Fruit fly (Drosophila melanogaster) whole organism, prepupa: ENCODE measurements around the gene CG10137.

Experiments
- CG11902 ChIP-seq: fragments of 200-800 bp; sonication (Bioruptor generic); optimal IDR thresholded peaks from 3 replicates; lab custom pipeline; 2016; ENCODE audit warnings: missing biosample characterization, missing genetic modification characterization
- CG31627 ChIP-seq: fragments of 200-800 bp; sonication (Bioruptor generic); optimal IDR thresholded peaks from 3 replicates; lab custom pipeline; 2016; ENCODE audit warnings: missing biosample characterization, missing genetic modification characterization
- CG6163 ChIP-seq: fragments of 200-800 bp; sonication (Bioruptor generic); IDR thresholded peaks from 3 replicates; pipeline ENCODE4 v1.3.6; 2022; ENCODE audit warnings: missing biosample characterization, missing genetic modification characterization
- CG6808 ChIP-seq: fragments of 200-800 bp; sonication (Bioruptor generic); optimal IDR thresholded peaks from 3 replicates; lab custom pipeline; 2017; ENCODE audit warnings: missing biosample characterization, missing genetic modification characterization, mild to moderate bottlenecking, moderate library complexity, missing genetic modification reagents
- CG6854 ChIP-seq: fragments of 200-800 bp; sonication (Bioruptor generic); optimal IDR thresholded peaks from 2 replicates; lab custom pipeline; 2017; ENCODE audit warnings: missing biosample characterization, mild to moderate bottlenecking, missing genetic modification characterization
- CG8319 ChIP-seq: fragments of 200-800 bp; sonication (Bioruptor generic); optimal IDR thresholded peaks from 3 replicates; lab custom pipeline; 2016; ENCODE audit warnings: missing biosample characterization, missing genetic modification characterization
- Lpt ChIP-seq: fragments of 200-800 bp; sonication (Bioruptor generic); optimal IDR thresholded peaks from 3 replicates; lab custom pipeline; 2016; ENCODE audit warnings: missing biosample characterization, missing genetic modification characterization
- Sox102F ChIP-seq: fragments of 200-800 bp; sonication (Bioruptor generic); optimal IDR thresholded peaks from 2 replicates; lab custom pipeline; 2016; ENCODE audit warnings: missing biosample characterization, mild to moderate bottlenecking, missing genetic modification characterization
- achi ChIP-seq: fragments of 200-800 bp; sonication (Bioruptor generic); optimal IDR thresholded peaks from 3 replicates; lab custom pipeline; 2016; ENCODE audit warnings: missing biosample characterization, missing genetic modification characterization
- cyc ChIP-seq: fragments of 200-800 bp; sonication (Bioruptor generic); optimal IDR thresholded peaks from 3 replicates; lab custom pipeline; 2016; ENCODE audit warnings: missing biosample characterization, missing genetic modification characterization
- fd59A ChIP-seq: fragments of 200-800 bp; sonication (Bioruptor generic); optimal IDR thresholded peaks from 2 replicates; lab custom pipeline; 2017; ENCODE audit warnings: missing biosample characterization, mild to moderate bottlenecking, missing genetic modification characterization, missing genetic modification reagents
- fd85E ChIP-seq: fragments of 200-800 bp; sonication (Bioruptor generic); optimal IDR thresholded peaks from 3 replicates; lab custom pipeline; 2016; ENCODE audit warnings: missing biosample characterization, missing genetic modification characterization
- svp ChIP-seq: fragments of 200-800 bp; sonication (Bioruptor generic); peaks from one replicate; lab custom pipeline; 2016; ENCODE audit warnings: missing biosample characterization, missing genetic modification characterization

- TF ChIP-seq CG31627 (peak; percentile 61), svp (no peak), CG6808 (GFP tag; lab: Kevin White, UChicago) (no peak), cyc (peak; percentile 64), CG6854 (no peak), Sox102F (GFP tag; lab: Kevin White, UChicago) (no peak), CG8319 (GFP tag; lab: Kevin White, UChicago) (peak; percentile 26), CG6163 (GFP tag; lab: Robert Waterston, UW) (peak; percentile 67; the same call in 1 of the 3 replicates), fd85E (GFP tag; lab: Kevin White, UChicago) (no peak), CG11902 (GFP tag; lab: Kevin White, UChicago) (peak; percentile 35), fd59A (no peak), achi (GFP tag; lab: Kevin White, UChicago) (peak; percentile 42), Lpt (GFP tag; lab: Kevin White, UChicago) (no peak)
Measured at dm6 chr2L:19582185-19582584, 55.7 kb downstream of the CG10137 start, which contains the start of gene Hakai.
